Worm (Caenorhabditis elegans): Measurements from ENCODE around the gene ttr-18.
A peak's percentile ranks its signal among the peaks of the same experiment; 100 is the strongest.

ttr-18 gene

DNA sequence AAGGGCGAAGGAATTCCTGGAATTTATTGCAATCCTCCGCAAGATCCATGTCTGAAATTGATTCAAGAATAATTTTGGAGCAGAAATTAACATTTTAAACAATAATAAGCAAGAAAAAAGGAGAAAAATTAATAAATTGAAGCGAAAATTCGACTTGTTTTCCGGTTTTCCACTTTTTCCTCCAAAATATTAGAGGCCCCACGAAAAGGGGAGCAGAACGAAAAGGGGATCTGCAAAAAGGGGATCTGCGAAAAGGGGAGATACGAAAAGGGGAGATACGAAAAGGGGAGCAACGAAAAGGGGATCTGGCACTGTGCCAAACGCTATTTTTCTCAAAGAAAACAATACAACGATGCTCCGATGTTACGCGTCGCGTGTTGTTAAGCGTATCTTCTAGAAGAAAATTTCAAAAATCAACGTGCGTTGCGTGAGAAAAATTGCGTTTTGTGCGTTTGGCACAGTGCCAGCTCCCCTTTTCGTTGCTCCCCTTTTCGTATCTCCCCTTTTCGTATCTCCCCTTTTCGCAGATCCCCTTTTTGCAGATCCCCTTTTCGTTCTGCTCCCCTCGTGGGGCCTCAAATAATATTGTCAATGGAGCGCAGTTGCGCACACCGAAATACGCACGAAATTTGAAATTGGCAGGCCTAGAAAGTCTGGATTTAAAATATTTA, 48.0 kb upstream of the ttr-18 start, which contains the start of gene Y62F5A.12 (continued):
- peak; percentile 90 for TF ChIP-seq ceh-45 (GFP tag; IDR thresholded peaks at IDR 0.05)
- peak; percentile 97 for TF ChIP-seq ets-4 (tag; optimal IDR thresholded peaks at IDR 0.05)
- TF ChIP-seq sox-2 (GFP tag; IDR thresholded peaks at IDR 0.05) = peak; percentile 35; the same call in 1 of the 2 replicates
- TF ChIP-seq mec-3 (tag; optimal IDR thresholded peaks at IDR 0.05; ENCODE audit: borderline replicate concordance) = peak; percentile 97
- peak; percentile 9 for TF ChIP-seq sdc-2 (tag; optimal IDR thresholded peaks at IDR 0.05)
- TF ChIP-seq Y22D7AL.16 (tag; optimal IDR thresholded peaks at IDR 0.05) = peak; percentile 5
- TF ChIP-seq pha-2 (tag; optimal IDR thresholded peaks at IDR 0.05) = peak; percentile 49
- peak; percentile 89 for TF ChIP-seq pqm-1 (tag; optimal IDR thresholded peaks at IDR 0.05)
- TF ChIP-seq elt-4 (tag; optimal IDR thresholded peaks at IDR 0.05) = peak; percentile 79
- peak; percentile 35 for TF ChIP-seq nfya-1 (tag; optimal IDR thresholded peaks at IDR 0.05)
- peak; percentile 57 for TF ChIP-seq fkh-6 (tag; optimal IDR thresholded peaks at IDR 0.05)
- peak; percentile 94 for TF ChIP-seq fax-1 (tag; optimal IDR thresholded peaks at IDR 0.05)
- peak; percentile 35 for TF ChIP-seq ceh-48 (tag; optimal IDR thresholded peaks at IDR 0.05)
- TF ChIP-seq ttx-3 (tag; optimal IDR thresholded peaks at IDR 0.05) = peak; percentile 30
- TF ChIP-seq ref-2 (tag; optimal IDR thresholded peaks at IDR 0.05) = peak; percentile 98
- peak; percentile 79 for TF ChIP-seq unc-86 (tag; optimal IDR thresholded peaks at IDR 0.05)
- TF ChIP-seq zip-5 (tag; optimal IDR thresholded peaks at IDR 0.05) = peak; percentile 92
- peak; percentile 41 for TF ChIP-seq C38D4.7 (GFP tag; optimal IDR thresholded peaks at IDR 0.05)
- peak; percentile 96 for TF ChIP-seq F13H6.1 (tag; optimal IDR thresholded peaks at IDR 0.05)
- TF ChIP-seq hlh-8 (tag; optimal IDR thresholded peaks at IDR 0.05) = peak; percentile 89
- peak; percentile 8 for TF ChIP-seq T23F11.4 (GFP tag; optimal IDR thresholded peaks at IDR 0.05)
- peak; percentile 65 for TF ChIP-seq gmeb-2 (tag; optimal IDR thresholded peaks at IDR 0.05)
- peak; percentile 72 for TF ChIP-seq hlh-13 (GFP tag; optimal IDR thresholded peaks at IDR 0.05)
- peak; percentile 83 for TF ChIP-seq unc-3 (GFP tag; conservative IDR thresholded peaks at IDR 0.05)
- TF ChIP-seq unc-3 (tag; optimal IDR thresholded peaks at IDR 0.05) = peak; percentile 66
- TF ChIP-seq syd-9 (tag; optimal IDR thresholded peaks at IDR 0.05) = peak; percentile 85
- peak; percentile 64 for TF ChIP-seq hlh-15 (tag; optimal IDR thresholded peaks at IDR 0.05)
- peak; percentile 98 for TF ChIP-seq lim-6 (tag; optimal IDR thresholded peaks at IDR 0.05)
- peak; percentile 78 for TF ChIP-seq ahr-1 (tag; optimal IDR thresholded peaks at IDR 0.05)
- TF ChIP-seq elt-2 (tag; optimal IDR thresholded peaks at IDR 0.05) = peak; percentile 79
- peak; percentile 94 for TF ChIP-seq dmd-4 (tag; optimal IDR thresholded peaks at IDR 0.05; ENCODE audit: borderline replicate concordance)

DNA sequence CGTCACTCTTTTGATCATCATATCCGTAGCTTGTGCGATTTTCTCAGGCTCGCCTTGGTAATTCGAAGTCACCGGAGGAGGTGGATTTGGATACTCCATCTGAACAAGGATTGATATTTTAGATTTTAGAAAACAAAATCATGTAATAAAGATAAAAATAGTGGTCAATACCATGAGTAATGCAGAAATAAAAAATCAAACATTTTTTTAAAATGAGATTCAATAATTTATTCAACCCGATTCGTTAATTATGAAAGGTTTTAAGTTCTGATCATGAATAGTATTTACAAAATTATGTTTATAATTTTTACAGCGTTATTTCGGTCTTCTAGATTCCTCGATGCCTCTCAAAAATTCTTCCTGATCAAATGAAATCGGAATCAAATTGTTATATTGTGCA, 47.2 kb upstream of the ttr-18 start, which contains the start of gene mdt-8:
Gene mdt-8, minus strand, starts transcription at position 101 of the 400 bp plus-strand sequence.
- TF ChIP-seq ceh-48 (tag; optimal IDR thresholded peaks at IDR 0.05) (no peak), pqm-1 (tag; optimal IDR thresholded peaks at IDR 0.05) (no peak), ceh-45 (GFP tag; IDR thresholded peaks at IDR 0.05) (no peak), Y22D7AL.16 (tag; optimal IDR thresholded peaks at IDR 0.05) (no peak), pag-3 (tag; optimal IDR thresholded peaks at IDR 0.05; ENCODE audit: borderline replicate concordance) (no peak), gmeb-2 (tag; optimal IDR thresholded peaks at IDR 0.05) (no peak), pros-1 (tag; optimal IDR thresholded peaks at IDR 0.05) (no peak), odd-2 (tag; optimal IDR thresholded peaks at IDR 0.05) (no peak), ceh-18 (tag; optimal IDR thresholded peaks at IDR 0.05) (no peak), ama-1 (optimal IDR thresholded peaks at IDR 0.05) (no peak), pax-1 (tag; optimal IDR thresholded peaks at IDR 0.05) (no peak), ceh-22 (tag; optimal IDR thresholded peaks at IDR 0.05) (no peak), che-1 (tag; optimal IDR thresholded peaks at IDR 0.05) (no peak), syd-9 (tag; optimal IDR thresholded peaks at IDR 0.05) (no peak), T23F11.4 (GFP tag; optimal IDR thresholded peaks at IDR 0.05) (no peak), sdc-2 (tag; optimal IDR thresholded peaks at IDR 0.05) (no peak), ets-4 (tag; optimal IDR thresholded peaks at IDR 0.05) (no peak), unc-3 (GFP tag; conservative IDR thresholded peaks at IDR 0.05) (no peak), unc-3 (tag; optimal IDR thresholded peaks at IDR 0.05) (no peak), dve-1 (tag; optimal IDR thresholded peaks at IDR 0.05) (no peak), hlh-30 (tag; optimal IDR thresholded peaks at IDR 0.05; ENCODE audit: insufficient read depth) (no peak)
